Worm (Caenorhabditis elegans) whole organism, L2 larva: Measurements from ENCODE around the gene T25C12.3.

ENCODE experiments used
- C34F6.9 ChIP-seq: fragments of 150-350 bp; optimal IDR thresholded peaks from 2 replicates; lab custom pipeline; 2014; ENCODE audit warnings: missing biosample characterization, missing genetic modification characterization
- F13H6.1 ChIP-seq: sonication (generic microtip); optimal IDR thresholded peaks from 2 replicates; lab custom pipeline; 2016; ENCODE audit warnings: missing genetic modification characterization, missing compliant biosample characterization
- R02D3.7 ChIP-seq: fragments of 150-350 bp; optimal IDR thresholded peaks from 2 replicates; lab custom pipeline; 2014; ENCODE audit warnings: missing biosample characterization, missing genetic modification characterization
- Y55F3AM.14 ChIP-seq: fragments of 200-800 bp; sonication (Bioruptor generic); optimal IDR thresholded peaks from 2 replicates; lab custom pipeline; 2018; ENCODE audit warnings: mild to moderate bottlenecking, missing genetic modification characterization, missing compliant biosample characterization
- ZK546.5 ChIP-seq: sonication (generic microtip); optimal IDR thresholded peaks from 2 replicates; lab custom pipeline; 2017; ENCODE audit warnings: missing biosample characterization, missing genetic modification characterization
- alr-1 ChIP-seq: fragments of 150-350 bp; optimal IDR thresholded peaks from 2 replicates; lab custom pipeline; 2014; ENCODE audit warnings: missing biosample characterization, missing genetic modification characterization
- aly-2 ChIP-seq: fragments of 150-350 bp; optimal IDR thresholded peaks from 2 replicates; lab custom pipeline; 2014; ENCODE audit warnings: missing biosample characterization, missing genetic modification characterization
- ama-1 ChIP-seq: fragments of 150-350 bp; optimal IDR thresholded peaks from 2 replicates; lab custom pipeline; 2018; ENCODE audit warnings: inconsistent platforms
- blmp-1 ChIP-seq: sonication (generic microtip); optimal IDR thresholded peaks from 2 replicates; lab custom pipeline; 2017; ENCODE audit warnings: missing genetic modification characterization, mild to moderate bottlenecking, missing compliant biosample characterization, antibody characterized with exemption, moderate library complexity; ENCODE audit not compliant: insufficient read depth
- ceh-16 ChIP-seq: fragments of 150-350 bp; optimal IDR thresholded peaks from 2 replicates; lab custom pipeline; 2014; ENCODE audit warnings: missing biosample characterization, missing genetic modification characterization
- ceh-82 ChIP-seq: fragments of 150-350 bp; optimal IDR thresholded peaks from 2 replicates; lab custom pipeline; 2014; ENCODE audit warnings: missing biosample characterization, missing genetic modification characterization
- crh-2 ChIP-seq: sonication (generic microtip); optimal IDR thresholded peaks from 2 replicates; lab custom pipeline; 2017; ENCODE audit warnings: missing biosample characterization, missing genetic modification characterization
- dmd-4 ChIP-seq: sonication (generic microtip); optimal IDR thresholded peaks from 2 replicates; lab custom pipeline; 2017; ENCODE audit warnings: missing biosample characterization, missing genetic modification characterization
- egl-27 ChIP-seq: sonication (generic microtip); optimal IDR thresholded peaks from 3 replicates; lab custom pipeline; 2017; ENCODE audit warnings: missing biosample characterization, missing genetic modification reagents, missing genetic modification characterization
- elt-1 ChIP-seq: fragments of 150-350 bp; optimal IDR thresholded peaks from 2 replicates; lab custom pipeline; 2014; ENCODE audit warnings: missing biosample characterization, missing genetic modification characterization
- elt-3 ChIP-seq: sonication (generic microtip); optimal IDR thresholded peaks from 2 replicates; lab custom pipeline; 2017; ENCODE audit warnings: missing biosample characterization, missing genetic modification characterization
- fos-1 ChIP-seq: fragments of 150-350 bp; optimal IDR thresholded peaks from 2 replicates; lab custom pipeline; 2014; ENCODE audit warnings: missing biosample characterization, missing genetic modification characterization
- gmeb-1 ChIP-seq: fragments of 150-350 bp; optimal IDR thresholded peaks from 2 replicates; lab custom pipeline; 2014; ENCODE audit warnings: missing biosample characterization, missing genetic modification characterization
- lin-11 ChIP-seq: fragments of 150-350 bp; sonication (generic microtip); optimal IDR thresholded peaks from 2 replicates; lab custom pipeline; 2014; ENCODE audit warnings: missing biosample characterization, missing genetic modification characterization, inconsistent platforms, mixed read lengths
- lin-13 ChIP-seq: fragments of 150-350 bp; optimal IDR thresholded peaks from 2 replicates; lab custom pipeline; 2014; ENCODE audit warnings: missing biosample characterization, missing genetic modification reagents, missing genetic modification characterization
- lin-39 ChIP-seq: fragments of 150-350 bp; optimal IDR thresholded peaks from 2 replicates; lab custom pipeline; 2014; ENCODE audit warnings: missing biosample characterization, missing genetic modification reagents, missing genetic modification characterization
- lsy-2 ChIP-seq, 2 experiments: fragments of 150-350 bp in 1 of 2; sonication (generic microtip) in 1 of 2; optimal IDR thresholded peaks; 2 replicates each; lab custom pipeline; 2014 to 2017; ENCODE audit warnings: missing biosample characterization in 2 of 2, missing genetic modification characterization in 2 of 2
- mab-5 ChIP-seq: fragments of 150-350 bp; optimal IDR thresholded peaks from 2 replicates; lab custom pipeline; 2014; ENCODE audit warnings: missing biosample characterization, missing genetic modification characterization
- mbf-1 ChIP-seq: sonication (generic microtip); optimal IDR thresholded peaks from 2 replicates; lab custom pipeline; 2017; ENCODE audit warnings: missing biosample characterization, missing genetic modification characterization
- mdl-1 ChIP-seq, 2 experiments: fragments of 150-350 bp in 1 of 2; sonication (generic microtip) in 1 of 2; optimal IDR thresholded peaks; 2 replicates each; lab custom pipeline; 2017; ENCODE audit warnings: missing biosample characterization in 2 of 2, missing genetic modification characterization in 2 of 2
- nhr-10 ChIP-seq: sonication (generic microtip); optimal IDR thresholded peaks from 2 replicates; lab custom pipeline; 2017; ENCODE audit warnings: missing biosample characterization, missing genetic modification characterization
- nhr-11 ChIP-seq: fragments of 150-350 bp; optimal IDR thresholded peaks from 2 replicates; lab custom pipeline; 2014; ENCODE audit warnings: missing biosample characterization, missing genetic modification characterization
- nhr-12 ChIP-seq: fragments of 150-350 bp; optimal IDR thresholded peaks from 2 replicates; lab custom pipeline; 2014; ENCODE audit warnings: missing biosample characterization, missing genetic modification characterization
- nhr-129 ChIP-seq: fragments of 150-350 bp; optimal IDR thresholded peaks from 2 replicates; lab custom pipeline; 2014; ENCODE audit warnings: missing biosample characterization, missing genetic modification characterization
- nhr-21 ChIP-seq: fragments of 150-350 bp; optimal IDR thresholded peaks from 2 replicates; lab custom pipeline; 2014; ENCODE audit warnings: missing biosample characterization, missing genetic modification characterization
- nhr-23 ChIP-seq: fragments of 150-350 bp; optimal IDR thresholded peaks from 2 replicates; lab custom pipeline; 2014; ENCODE audit warnings: missing biosample characterization, missing genetic modification reagents, missing genetic modification characterization
- nhr-237 ChIP-seq: fragments of 150-350 bp; optimal IDR thresholded peaks from 2 replicates; lab custom pipeline; 2014; ENCODE audit warnings: missing biosample characterization, missing genetic modification characterization
- nhr-25 ChIP-seq: fragments of 150-350 bp; sonication (generic microtip); optimal IDR thresholded peaks from 3 replicates; lab custom pipeline; 2014; ENCODE audit warnings: missing biosample characterization, missing genetic modification characterization
- nhr-6 ChIP-seq: fragments of 150-350 bp; optimal IDR thresholded peaks from 2 replicates; lab custom pipeline; 2014; ENCODE audit warnings: missing biosample characterization, missing genetic modification characterization
- nhr-77 ChIP-seq: fragments of 150-350 bp; optimal IDR thresholded peaks from 2 replicates; lab custom pipeline; 2014; ENCODE audit warnings: missing biosample characterization, missing genetic modification characterization
- peb-1 ChIP-seq: fragments of 150-350 bp; optimal IDR thresholded peaks from 2 replicates; lab custom pipeline; 2014; ENCODE audit warnings: missing biosample characterization, missing genetic modification characterization
- sem-4 ChIP-seq: fragments of 150-350 bp; optimal IDR thresholded peaks from 2 replicates; lab custom pipeline; 2014; ENCODE audit warnings: missing biosample characterization, missing genetic modification reagents, missing genetic modification characterization
- skn-1 ChIP-seq: sonication (generic microtip); optimal IDR thresholded peaks from 2 replicates; lab custom pipeline; 2017; ENCODE audit warnings: missing biosample characterization, missing genetic modification characterization
- sma-3 ChIP-seq: sonication (generic microtip); optimal IDR thresholded peaks from 2 replicates; lab custom pipeline; 2016; ENCODE audit warnings: missing genetic modification reagents, missing genetic modification characterization, missing compliant biosample characterization
- sma-9 ChIP-seq, 2 experiments: fragments of 150-350 bp in 1 of 2; sonication (generic microtip) in 1 of 2; optimal IDR thresholded peaks; 2 replicates each; lab custom pipeline; 2014 to 2016; ENCODE audit warnings: missing genetic modification characterization in 2 of 2, mild to moderate bottlenecking in 1 of 2, missing biosample characterization in 1 of 2, missing compliant biosample characterization in 1 of 2, missing genetic modification reagents in 1 of 2, moderate library complexity in 1 of 2
- snpc-4 ChIP-seq: fragments of 150-350 bp; optimal IDR thresholded peaks from 2 replicates; lab custom pipeline; 2014; ENCODE audit warnings: missing biosample characterization, missing genetic modification characterization
- unc-39 ChIP-seq: fragments of 150-350 bp; optimal IDR thresholded peaks from 2 replicates; lab custom pipeline; 2014; ENCODE audit warnings: missing biosample characterization, missing genetic modification characterization
- unc-55 ChIP-seq: fragments of 150-350 bp; sonication (generic microtip); optimal IDR thresholded peaks from 3 replicates; lab custom pipeline; 2014; ENCODE audit warnings: missing biosample characterization, missing genetic modification reagents, missing genetic modification characterization
- unc-62 ChIP-seq: fragments of 150-350 bp; optimal IDR thresholded peaks from 2 replicates; lab custom pipeline; 2014; ENCODE audit warnings: missing biosample characterization, missing genetic modification reagents, missing genetic modification characterization
- zag-1 ChIP-seq: fragments of 150-350 bp; optimal IDR thresholded peaks from 2 replicates; lab custom pipeline; 2014; ENCODE audit warnings: missing biosample characterization, missing genetic modification characterization
- ztf-1 ChIP-seq: fragments of 200-800 bp; sonication (Bioruptor generic); conservative IDR thresholded peaks from 2 replicates; pipeline ENCODE4 v1.3.6; 2022; ENCODE audit warnings: missing genetic modification characterization, missing compliant biosample characterization
- ztf-11 ChIP-seq: sonication (generic microtip); optimal IDR thresholded peaks from 2 replicates; lab custom pipeline; 2017; ENCODE audit warnings: missing biosample characterization, missing genetic modification characterization
- ztf-4 ChIP-seq: fragments of 150-350 bp; optimal IDR thresholded peaks from 2 replicates; lab custom pipeline; 2014; ENCODE audit warnings: missing biosample characterization, missing genetic modification characterization

T25C12.3 gene

DNA sequence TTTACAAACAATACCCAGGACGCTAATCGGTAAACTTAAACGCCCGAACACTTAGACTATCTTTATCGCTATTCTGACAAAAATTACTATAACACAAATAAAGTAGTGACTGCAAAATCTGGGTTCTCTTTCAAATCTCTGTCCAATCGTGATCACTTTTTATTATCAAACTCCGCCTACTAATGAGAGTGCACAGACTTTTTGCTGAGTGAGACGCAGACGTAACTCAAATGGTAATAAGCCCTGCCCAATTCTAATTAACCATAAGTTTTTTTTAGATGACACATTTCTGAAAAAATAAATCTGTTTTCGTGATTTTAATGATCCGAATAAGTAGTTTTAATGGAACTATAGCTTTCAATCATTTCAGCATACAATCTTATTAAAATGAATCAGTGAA is 27.4 kb downstream of the T25C12.3 start:
- TF ChIP-seq lin-11 (tag; lab: Kevin White, UChicago) (no peak), skn-1 (tag; lab: Kevin White, UChicago) (no peak), crh-2 (tag; lab: Kevin White, UChicago) (peak; percentile 1), nhr-11 (tag; lab: Kevin White, UChicago) (no peak), alr-1 (tag; lab: Kevin White, UChicago) (no peak), snpc-4 (no peak)

DNA sequence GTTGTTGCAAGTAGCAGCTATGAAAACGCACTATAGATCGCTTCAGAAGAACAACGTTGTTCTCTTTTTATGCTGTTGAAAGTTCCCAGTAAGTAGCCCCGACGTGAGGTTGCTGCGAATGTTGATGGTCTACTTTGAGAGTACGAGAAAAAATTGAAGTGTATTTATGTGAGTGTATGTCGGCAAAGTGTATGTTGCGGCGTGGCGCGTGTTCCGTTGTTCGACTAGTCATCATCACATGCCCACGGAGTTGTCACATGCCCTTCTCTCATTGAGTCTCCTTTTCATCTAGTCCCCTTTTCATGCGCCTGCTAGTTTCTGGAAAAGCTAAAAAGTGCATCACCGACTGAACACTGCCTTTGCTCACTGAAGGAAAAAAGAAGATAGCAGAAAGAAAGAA is 27.9 kb downstream of the T25C12.3 start:
- no peak for TF ChIP-seq dmd-4 (tag; lab: Kevin White, UChicago)
- TF ChIP-seq elt-3 (tag; lab: Kevin White, UChicago), result no peak
- no peak for TF ChIP-seq nhr-23 (tag; lab: Kevin White, UChicago)
- no peak for TF ChIP-seq ztf-11 (tag; lab: Kevin White, UChicago)
- TF ChIP-seq lin-13, result peak; percentile 31
- no peak for TF ChIP-seq R02D3.7 (tag; lab: Kevin White, UChicago)
- TF ChIP-seq nhr-129 (tag; lab: Kevin White, UChicago), result peak; percentile 84
- TF ChIP-seq nhr-25, result peak; percentile 63
- TF ChIP-seq nhr-12 (tag; lab: Kevin White, UChicago), result no peak
- peak; percentile 62 for TF ChIP-seq fos-1 (tag; lab: Kevin White, UChicago)
- TF ChIP-seq lin-39 (tag; lab: Kevin White, UChicago), result no peak
- peak; percentile 79 for TF ChIP-seq nhr-6 (tag; lab: Kevin White, UChicago)
- TF ChIP-seq ceh-16 (tag; lab: Kevin White, UChicago), result no peak
- peak; percentile 87 for TF ChIP-seq F13H6.1
- TF ChIP-seq ztf-4 (tag; lab: Kevin White, UChicago), result peak; percentile 86
- TF ChIP-seq alr-1 (tag; lab: Kevin White, UChicago), result no peak
- TF ChIP-seq mbf-1, result no peak
- TF ChIP-seq ceh-82 (tag; lab: Kevin White, UChicago), result no peak
- TF ChIP-seq gmeb-1, result no peak
- no peak for TF ChIP-seq skn-1 (tag; lab: Kevin White, UChicago)
- TF ChIP-seq sma-3 (GFP tag; lab: Kevin White, UChicago), result peak; percentile 13
- peak; percentile 17 for TF ChIP-seq snpc-4
- TF ChIP-seq aly-2, result no peak
- TF ChIP-seq C34F6.9 (tag; lab: Kevin White, UChicago), result peak; percentile 82
- TF ChIP-seq Y55F3AM.14 (GFP tag; lab: Kevin White, UChicago), result peak; percentile 80
- no peak for TF ChIP-seq nhr-11 (tag; lab: Kevin White, UChicago)
- TF ChIP-seq elt-1 (tag; lab: Kevin White, UChicago), result no peak
- TF ChIP-seq nhr-77 (tag; lab: Kevin White, UChicago), result no peak
- peak; percentile 49 for TF ChIP-seq blmp-1 (tag; lab: Kevin White, UChicago)
- TF ChIP-seq ama-1 (lab: Kevin White, UChicago), result peak; percentile 56
- peak in 1 of 2 experiments; percentile 77 for TF ChIP-seq lsy-2 (tag; optimal IDR thresholded peaks at IDR 0.05; lab: Kevin White, UChicago)
- TF ChIP-seq unc-39, result no peak
- TF ChIP-seq nhr-10 (tag; lab: Kevin White, UChicago), result no peak
- peak; percentile 72 to 82 for TF ChIP-seq mdl-1 (tag; optimal IDR thresholded peaks at IDR 0.05; lab: Kevin White, UChicago)
- TF ChIP-seq crh-2 (tag; lab: Kevin White, UChicago), result peak; percentile 77
- TF ChIP-seq ztf-1, result no peak
- peak; percentile 72 for TF ChIP-seq sem-4
- TF ChIP-seq peb-1 (tag; lab: Kevin White, UChicago), result no peak
- no peak for TF ChIP-seq ZK546.5
- TF ChIP-seq unc-55, result peak; percentile 9
- peak; percentile 34 for TF ChIP-seq nhr-21 (tag; lab: Kevin White, UChicago)
- no peak for TF ChIP-seq nhr-237 (tag; lab: Kevin White, UChicago)
- TF ChIP-seq zag-1 (tag; lab: Kevin White, UChicago), result peak; percentile 33
- peak; percentile 73 for TF ChIP-seq lin-11 (tag; lab: Kevin White, UChicago)
- no peak for TF ChIP-seq mab-5 (tag; lab: Kevin White, UChicago)
- TF ChIP-seq sma-9 (GFP tag; optimal IDR thresholded peaks at IDR 0.05; lab: Kevin White, UChicago), result peak; percentile 85
- no peak for TF ChIP-seq sma-9 (tag; optimal IDR thresholded peaks at IDR 0.05; lab: Kevin White, UChicago)
- no peak for TF ChIP-seq unc-62 (GFP tag; lab: Kevin White, UChicago)
- peak; percentile 19 for TF ChIP-seq egl-27 (tag; lab: Kevin White, UChicago)
